Worm (Caenorhabditis elegans): Measurements from ENCODE around the gene dnj-5.

- TF ChIP-seq him-1 (tag; optimal IDR thresholded peaks at IDR 0.05) (no peak), dao-5 (tag; optimal IDR thresholded peaks at IDR 0.05) (no peak), W03F9.2 (tag; optimal IDR thresholded peaks at IDR 0.05) (no peak)
These were observed 14.9 kb downstream of the dnj-5 start for ce11 chrII:6843211-6843610.
